Worm (Caenorhabditis elegans) whole organism, late embryonic: ENCODE measurements around the gene nhx-6.
"Not testable (repeated sequence)": the region's sequence is repeated elsewhere in the genome, so short reads cannot be mapped to it uniquely, and the experiment has no call there.

ENCODE experiments used
- C08G9.2 ChIP-seq: sonication (generic microtip); optimal IDR thresholded peaks from 2 replicates; lab custom pipeline; 2016; ENCODE audit warnings: mild to moderate bottlenecking, missing genetic modification characterization, moderate library complexity, missing compliant biosample characterization
- C38D4.7 ChIP-seq: fragments of 200-800 bp; sonication (Bioruptor generic); optimal IDR thresholded peaks from 2 replicates; lab custom pipeline; 2018; ENCODE audit warnings: mild to moderate bottlenecking, missing genetic modification characterization, moderate library complexity, missing compliant biosample characterization
- ahr-1 ChIP-seq: sonication (generic microtip); optimal IDR thresholded peaks from 2 replicates; lab custom pipeline; 2016; ENCODE audit warnings: missing genetic modification characterization, missing compliant biosample characterization
- ceh-18 ChIP-seq: sonication (generic microtip); optimal IDR thresholded peaks from 2 replicates; lab custom pipeline; 2016; ENCODE audit warnings: missing genetic modification characterization, missing compliant biosample characterization
- ceh-19 ChIP-seq: fragments of 200-800 bp; sonication (Bioruptor generic); optimal IDR thresholded peaks from 2 replicates; lab custom pipeline; 2018; ENCODE audit warnings: mild to moderate bottlenecking, missing genetic modification characterization, missing compliant biosample characterization
- ceh-2 ChIP-seq: sonication (generic microtip); optimal IDR thresholded peaks from 2 replicates; lab custom pipeline; 2016; ENCODE audit warnings: missing genotype, missing genetic modification characterization, missing compliant biosample characterization
- ceh-24 ChIP-seq: sonication (generic microtip); optimal IDR thresholded peaks from 2 replicates; lab custom pipeline; 2016; ENCODE audit warnings: mild to moderate bottlenecking, missing genetic modification characterization, missing compliant biosample characterization
- ceh-30 ChIP-seq: fragments of 150-350 bp; optimal IDR thresholded peaks from 2 replicates; lab custom pipeline; 2014; ENCODE audit warnings: missing biosample characterization, missing genetic modification characterization
- ceh-31 ChIP-seq: sonication (generic microtip); optimal IDR thresholded peaks from 2 replicates; lab custom pipeline; 2016; ENCODE audit warnings: missing genetic modification characterization, missing compliant biosample characterization
- ceh-45 ChIP-seq: fragments of 200-800 bp; sonication (Bioruptor generic); IDR thresholded peaks from 2 replicates; pipeline ENCODE4 v1.3.6; 2022; ENCODE audit warnings: missing genetic modification reagents, missing genetic modification characterization, missing compliant biosample characterization
- dve-1 ChIP-seq: sonication (generic microtip); optimal IDR thresholded peaks from 2 replicates; lab custom pipeline; 2017; ENCODE audit warnings: antibody characterized with exemption, mild to moderate bottlenecking, missing genetic modification characterization, missing compliant biosample characterization
- elt-2 ChIP-seq: sonication (generic microtip); optimal IDR thresholded peaks from 2 replicates; lab custom pipeline; 2016; ENCODE audit warnings: missing genetic modification reagents, missing genetic modification characterization, missing compliant biosample characterization
- elt-4 ChIP-seq: sonication (generic microtip); optimal IDR thresholded peaks from 2 replicates; lab custom pipeline; 2016; ENCODE audit warnings: missing genetic modification characterization, missing compliant biosample characterization
- eyg-1 ChIP-seq: sonication (generic microtip); optimal IDR thresholded peaks from 2 replicates; lab custom pipeline; 2016; ENCODE audit warnings: missing genotype, missing genetic modification characterization, missing compliant biosample characterization
- fax-1 ChIP-seq: sonication (generic microtip); optimal IDR thresholded peaks from 2 replicates; lab custom pipeline; 2016; ENCODE audit warnings: missing genotype, missing genetic modification characterization, missing compliant biosample characterization
- fkh-10 ChIP-seq: fragments of 150-350 bp; optimal IDR thresholded peaks from 2 replicates; lab custom pipeline; 2014; ENCODE audit warnings: missing biosample characterization, missing genetic modification reagents, missing genetic modification characterization
- gmeb-2 ChIP-seq: sonication (generic microtip); optimal IDR thresholded peaks from 2 replicates; lab custom pipeline; 2016; ENCODE audit warnings: missing genetic modification characterization, inconsistent platforms, missing compliant biosample characterization
- hlh-8 ChIP-seq: sonication (generic microtip); optimal IDR thresholded peaks from 2 replicates; lab custom pipeline; 2016; ENCODE audit warnings: missing genotype, missing genetic modification characterization, missing compliant biosample characterization
- lim-6 ChIP-seq: sonication (generic microtip); optimal IDR thresholded peaks from 2 replicates; lab custom pipeline; 2016; ENCODE audit warnings: missing genetic modification characterization, missing compliant biosample characterization
- mec-3 ChIP-seq: sonication (generic microtip); optimal IDR thresholded peaks from 2 replicates; lab custom pipeline; 2016; ENCODE audit warnings: borderline replicate concordance, missing genetic modification characterization, missing compliant biosample characterization
- nhr-11 ChIP-seq: fragments of 150-350 bp; optimal IDR thresholded peaks from 2 replicates; lab custom pipeline; 2014; ENCODE audit warnings: missing biosample characterization, missing genetic modification characterization
- npax-4 ChIP-seq: sonication (generic microtip); optimal IDR thresholded peaks from 2 replicates; lab custom pipeline; 2016; ENCODE audit warnings: missing genetic modification characterization, missing compliant biosample characterization
- odd-2 ChIP-seq: sonication (generic microtip); optimal IDR thresholded peaks from 2 replicates; lab custom pipeline; 2017; ENCODE audit warnings: antibody characterized with exemption, mild to moderate bottlenecking, missing genetic modification characterization, missing compliant biosample characterization
- pat-9 ChIP-seq: fragments of 200-800 bp; sonication (Bioruptor generic); optimal IDR thresholded peaks from 2 replicates; lab custom pipeline; 2018; ENCODE audit warnings: mild to moderate bottlenecking, missing genetic modification characterization, moderate library complexity, missing compliant biosample characterization
- pax-1 ChIP-seq: fragments of 150-350 bp; optimal IDR thresholded peaks from 2 replicates; lab custom pipeline; 2014; ENCODE audit warnings: missing biosample characterization, missing genetic modification characterization
- pqm-1 ChIP-seq: sonication (generic microtip); optimal IDR thresholded peaks from 2 replicates; lab custom pipeline; 2016; ENCODE audit warnings: missing genetic modification characterization, missing compliant biosample characterization
- pros-1 ChIP-seq: fragments of 150-350 bp; optimal IDR thresholded peaks from 2 replicates; lab custom pipeline; 2014; ENCODE audit warnings: missing biosample characterization, missing genetic modification reagents, missing genetic modification characterization
- ref-2 ChIP-seq: sonication (generic microtip); optimal IDR thresholded peaks from 2 replicates; lab custom pipeline; 2016; ENCODE audit warnings: missing genetic modification characterization, missing compliant biosample characterization
- sdc-2 ChIP-seq: sonication (generic microtip); optimal IDR thresholded peaks from 2 replicates; lab custom pipeline; 2016; ENCODE audit warnings: missing genotype, missing genetic modification characterization, missing compliant biosample characterization
- sox-4 ChIP-seq: sonication (generic microtip); optimal IDR thresholded peaks from 2 replicates; lab custom pipeline; 2017; ENCODE audit warnings: mild to moderate bottlenecking, missing genetic modification characterization, inconsistent platforms, missing compliant biosample characterization
- unc-3 ChIP-seq, 2 experiments: fragments of 200-800 bp in 1 of 2; sonication (Bioruptor generic) in 1 of 2; sonication (generic microtip) in 1 of 2; conservative IDR thresholded peaks in 1 of 2; optimal IDR thresholded peaks in 1 of 2; 2 replicates each; pipeline versions ENCODE4 v1.3.6 to Lab custom; 2016 to 2022; ENCODE audit warnings: missing compliant biosample characterization in 2 of 2, missing genetic modification characterization in 2 of 2, missing genetic modification reagents in 1 of 2
- unc-42 ChIP-seq: sonication (generic microtip); optimal IDR thresholded peaks from 2 replicates; lab custom pipeline; 2016; ENCODE audit warnings: missing genotype, missing genetic modification characterization, missing compliant biosample characterization
- ztf-16 ChIP-seq: sonication (generic microtip); optimal IDR thresholded peaks from 2 replicates; lab custom pipeline; 2017; ENCODE audit warnings: missing genetic modification characterization, missing compliant biosample characterization

The nhx-6 gene

DNA sequence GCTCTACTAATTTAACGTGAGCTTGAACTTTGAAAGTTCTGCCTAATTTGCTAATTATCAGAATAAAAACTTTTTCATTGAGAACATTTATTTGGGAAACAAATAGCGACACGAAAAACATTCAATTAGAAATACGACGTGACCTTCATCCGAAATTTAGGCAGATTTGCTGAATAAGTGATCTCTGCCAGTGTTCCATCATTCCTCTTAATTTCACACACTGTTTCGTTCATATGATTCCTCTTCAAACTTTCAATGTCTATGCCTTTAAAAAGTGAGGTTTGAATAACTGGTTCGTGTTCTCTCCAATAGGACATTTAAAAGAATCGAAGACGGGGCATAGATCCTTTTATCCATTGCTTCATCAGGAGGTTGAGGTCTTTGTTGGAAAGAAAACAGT is 20.1 kb upstream of the nhx-6 start, which contains the start of gene fbxb-20:
fbxb-20 (minus strand) TSS at position 101 of the 400 bp plus-strand sequence.
- no peak for TF ChIP-seq pros-1
- no peak for TF ChIP-seq ceh-24 (tag; lab: Kevin White, UChicago)
- no peak for TF ChIP-seq unc-42
- no peak for TF ChIP-seq mec-3

DNA sequence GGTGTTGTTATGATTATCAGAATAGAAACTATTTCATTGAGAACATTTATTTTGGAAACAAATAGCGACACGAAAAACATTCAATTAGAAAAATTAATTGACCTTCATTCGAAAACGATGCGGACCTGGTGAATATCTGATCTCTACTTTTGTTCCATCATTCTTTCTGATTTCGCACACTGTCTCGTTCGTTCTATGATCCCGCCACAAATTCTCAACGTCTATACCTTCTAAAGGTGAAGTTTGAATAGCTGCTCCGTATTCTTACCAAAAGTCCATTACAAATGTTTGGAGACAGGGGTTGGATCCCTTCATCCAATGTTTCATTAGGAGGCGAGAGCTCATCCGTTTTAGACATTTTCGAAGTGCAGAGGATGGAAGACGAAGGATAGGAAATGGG is 18.8 kb upstream of the nhx-6 start, which contains the start of gene fbxb-16:
fbxb-16 (minus strand) TSS at position 101 of the 400 bp plus-strand sequence.
- TF ChIP-seq ceh-24 (tag; lab: Kevin White, UChicago) (no peak), pax-1 (tag; lab: Kevin White, UChicago) (no peak), sox-4 (tag; lab: Kevin White, UChicago) (no peak), fax-1 (tag; lab: Kevin White, UChicago) (no peak), pat-9 (tag; lab: Kevin White, UChicago) (no peak), dve-1 (no peak), gmeb-2 (tag; lab: Kevin White, UChicago) (no peak)

DNA sequence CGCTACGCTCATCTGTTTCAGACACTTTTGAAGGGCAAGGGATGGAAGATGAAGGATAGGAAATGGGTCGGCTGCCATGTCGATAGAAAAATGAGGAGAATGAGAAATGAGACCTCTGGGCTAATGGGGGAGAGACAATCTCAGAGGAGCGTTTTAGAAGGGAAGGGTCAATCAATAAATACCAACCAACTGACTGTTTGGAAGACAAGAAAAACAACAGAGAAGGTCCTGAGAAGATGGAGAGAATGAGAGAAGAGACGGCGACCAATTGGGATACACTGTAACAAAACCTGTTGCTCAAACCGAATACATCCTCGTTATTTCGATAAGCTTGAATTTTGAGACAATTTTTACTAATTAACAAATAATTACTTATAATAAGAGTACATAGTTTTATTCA is 17.2 kb upstream of the nhx-6 start, which contains the start of gene fbxb-15:
fbxb-15 (minus strand) TSS at position 101 of the 400 bp plus-strand sequence.
- TF ChIP-seq unc-3 (GFP tag; conservative IDR thresholded peaks at IDR 0.05; lab: Robert Waterston, UW) (no peak), unc-3 (tag; optimal IDR thresholded peaks at IDR 0.05; lab: Kevin White, UChicago) (no peak), C08G9.2 (tag; lab: Kevin White, UChicago) (no peak), elt-4 (tag; lab: Kevin White, UChicago) (no peak), ceh-45 (GFP tag; lab: Robert Waterston, UW) (no peak), pqm-1 (tag; lab: Kevin White, UChicago) (no peak), eyg-1 (tag; lab: Kevin White, UChicago) (no peak), gmeb-2 (tag; lab: Kevin White, UChicago) (no peak)

DNA sequence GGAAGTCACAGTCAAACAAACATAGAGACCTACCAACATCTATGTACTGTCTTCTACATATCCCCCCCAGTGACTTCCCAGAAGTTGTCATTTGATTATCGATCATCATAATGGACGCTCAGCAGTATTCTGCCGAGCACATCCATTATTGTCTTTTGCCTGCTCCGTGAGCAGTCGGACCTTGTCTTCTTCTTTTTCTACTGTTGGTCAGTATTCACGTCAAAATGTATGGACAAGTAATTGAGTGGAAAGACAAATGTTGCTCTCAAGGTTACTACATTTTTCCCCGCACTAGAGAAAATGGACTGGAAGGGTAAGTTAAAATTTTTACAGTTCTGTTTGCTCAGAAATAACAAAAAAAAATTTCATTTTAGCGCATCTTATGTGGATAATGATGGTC is 15.7 kb upstream of the nhx-6 start, which contains the start of gene btb-12:
btb-12 (plus strand) TSS at position 301 of the 400 bp plus-strand sequence.
- no peak for TF ChIP-seq unc-42
- TF ChIP-seq nhr-11 (tag; lab: Kevin White, UChicago): no peak

DNA sequence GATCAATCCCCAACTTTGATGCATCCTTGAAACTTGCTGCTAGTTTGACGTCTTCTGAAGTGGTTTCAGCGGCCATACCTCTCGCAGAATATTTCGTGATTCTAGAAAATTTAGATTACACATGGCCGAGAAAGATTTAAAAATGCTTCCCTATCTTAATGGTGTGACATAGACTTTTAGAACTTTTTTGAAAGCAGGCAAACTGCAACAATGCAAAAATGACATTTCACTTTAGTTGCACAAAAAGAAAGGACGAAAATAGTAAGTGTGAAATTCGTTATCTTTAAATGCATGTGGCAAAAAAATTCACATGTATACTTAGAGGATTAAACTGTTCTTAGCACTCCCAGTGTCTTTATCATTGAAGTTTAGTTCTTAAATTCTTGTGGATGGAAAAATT is 13.4 kb upstream of the nhx-6 start, which contains the start of gene ZC204.12:
ZC204.12 (minus strand) TSS at position 101 of the 400 bp plus-strand sequence.
- TF ChIP-seq fkh-10 (GFP tag; lab: Kevin White, UChicago): no peak
- TF ChIP-seq hlh-8 (tag; lab: Kevin White, UChicago): no peak
- TF ChIP-seq, all 69 proteins: peak for 0

DNA sequence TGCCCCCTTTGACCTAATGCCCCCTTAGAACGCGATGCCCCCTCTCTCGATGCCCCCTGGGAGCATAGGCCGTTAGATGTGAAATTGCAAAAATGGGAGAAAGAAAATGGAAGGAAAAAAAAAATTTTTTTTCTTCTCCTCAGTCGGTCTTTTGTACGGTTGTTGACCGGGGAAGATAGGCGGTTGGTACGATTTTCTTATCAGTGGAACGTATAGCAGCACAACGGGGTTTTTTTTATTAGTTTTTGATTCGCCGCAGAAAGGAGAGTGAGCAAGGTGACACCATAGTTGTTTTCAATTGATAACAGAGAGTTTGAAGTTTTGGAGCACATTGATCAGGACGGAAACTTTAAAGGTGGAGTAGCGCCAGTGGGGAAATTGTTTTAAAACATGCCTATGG is 10.9 kb upstream of the nhx-6 start:
- peak; percentile 16 for TF ChIP-seq elt-2 (tag; lab: Kevin White, UChicago)

DNA sequence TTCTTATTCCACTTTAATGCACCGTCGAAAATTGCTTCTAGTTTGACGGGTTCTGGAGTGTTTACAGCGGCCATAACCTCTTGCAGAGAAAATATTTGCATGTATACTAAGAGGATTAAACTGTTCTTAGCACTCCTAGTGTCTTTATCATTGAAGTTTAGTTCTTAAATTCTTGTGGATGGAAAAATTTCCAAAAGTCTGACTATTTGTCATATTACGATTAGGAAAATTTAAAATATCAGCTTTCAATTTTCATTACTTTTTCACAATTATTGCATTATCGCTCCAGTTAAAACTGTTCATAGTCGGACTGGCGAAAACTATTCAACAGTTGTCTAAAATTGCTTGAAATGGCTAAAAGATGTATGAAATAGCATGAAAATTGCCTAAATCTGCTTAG is 9.7 kb upstream of the nhx-6 start, which contains the start of gene ZC204.13:
ZC204.13 (minus strand) TSS at position 101 of the 400 bp plus-strand sequence.
- not testable (repeated sequence) for TF ChIP-seq ahr-1 (tag; lab: Kevin White, UChicago); npax-4 (tag; lab: Kevin White, UChicago); ceh-18

DNA sequence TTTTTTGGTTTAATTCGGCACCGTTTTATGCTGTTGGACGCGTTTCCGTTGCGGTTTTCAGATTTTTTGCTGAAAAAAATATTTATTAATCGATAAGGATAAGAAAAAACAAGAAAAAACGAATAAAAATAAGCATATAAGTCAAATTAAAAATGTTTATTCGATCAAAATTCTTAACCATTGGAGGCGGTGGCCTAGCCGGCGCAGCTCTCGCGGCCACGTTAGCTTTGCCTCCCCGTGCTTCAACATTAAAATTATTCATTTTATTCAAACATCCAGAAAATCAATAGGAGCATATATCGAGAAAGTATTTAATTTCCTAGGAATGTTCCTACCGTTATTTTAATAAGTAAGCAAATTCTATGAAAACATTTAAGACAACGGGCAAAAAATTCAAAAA is 7.7 kb upstream of the nhx-6 start, which contains the start of gene ZC204.14:
ZC204.14 (minus strand) TSS at position 69 of the 400 bp plus-strand sequence.
- TF ChIP-seq C38D4.7 (no peak), ceh-30 (no peak), eyg-1 (tag; lab: Kevin White, UChicago) (no peak), ceh-19 (GFP tag; lab: Kevin White, UChicago) (no peak), ztf-16 (no peak), odd-2 (no peak), sdc-2 (tag; lab: Kevin White, UChicago) (no peak), ceh-31 (tag; lab: Kevin White, UChicago) (no peak), ceh-2 (tag; lab: Kevin White, UChicago) (no peak), ref-2 (no peak), pat-9 (tag; lab: Kevin White, UChicago) (no peak), elt-4 (tag; lab: Kevin White, UChicago) (no peak), unc-42 (no peak), lim-6 (no peak), fax-1 (tag; lab: Kevin White, UChicago) (no peak)
